Worm (Caenorhabditis elegans) whole organism, L1 larva: ENCODE results near the gene hpr-9.

Experiments used
- C04F5.9 ChIP-seq: sonication (generic microtip); optimal IDR thresholded peaks from 2 replicates; lab custom pipeline; 2016; ENCODE audit warnings: missing genetic modification characterization, missing compliant biosample characterization
- C16A3.4 ChIP-seq: fragments of 150-350 bp; optimal IDR thresholded peaks from 2 replicates; lab custom pipeline; 2014; ENCODE audit warnings: missing biosample characterization, missing genetic modification characterization
- F16B12.6 ChIP-seq: fragments of 150-350 bp; optimal IDR thresholded peaks from 2 replicates; lab custom pipeline; 2014; ENCODE audit warnings: missing biosample characterization, missing genetic modification characterization
- Y116A8C.19 ChIP-seq: sonication (generic microtip); optimal IDR thresholded peaks from 2 replicates; lab custom pipeline; 2016; ENCODE audit warnings: missing compliant biosample characterization, missing genetic modification characterization, borderline replicate concordance
- alr-1 ChIP-seq: fragments of 200-800 bp; sonication (Bioruptor generic); optimal IDR thresholded peaks from 2 replicates; lab custom pipeline; 2018; ENCODE audit warnings: borderline replicate concordance, mild to moderate bottlenecking, missing genetic modification characterization, missing compliant biosample characterization
- aly-2 ChIP-seq: fragments of 150-350 bp; optimal IDR thresholded peaks from 2 replicates; lab custom pipeline; 2014; ENCODE audit warnings: missing biosample characterization, missing genetic modification characterization
- ama-1 ChIP-seq: fragments of 150-350 bp; optimal IDR thresholded peaks from 2 replicates; lab custom pipeline; 2014
- blmp-1 ChIP-seq: fragments of 150-350 bp; optimal IDR thresholded peaks from 2 replicates; lab custom pipeline; 2014; ENCODE audit warnings: missing biosample characterization, missing genetic modification characterization
- ceh-63 ChIP-seq: fragments of 200-800 bp; sonication (Bioruptor generic); optimal IDR thresholded peaks from 2 replicates; lab custom pipeline; 2018; ENCODE audit warnings: mild to moderate bottlenecking, missing genetic modification characterization, missing compliant biosample characterization
- ceh-8 ChIP-seq: fragments of 200-800 bp; sonication (Bioruptor generic); optimal IDR thresholded peaks from 2 replicates; lab custom pipeline; 2018; ENCODE audit warnings: mild to moderate bottlenecking, missing genetic modification characterization, moderate library complexity, missing compliant biosample characterization
- ces-1 ChIP-seq: fragments of 150-350 bp; optimal IDR thresholded peaks from 2 replicates; lab custom pipeline; 2014; ENCODE audit warnings: missing biosample characterization, missing genetic modification reagents, missing genetic modification characterization
- dpl-1 ChIP-seq, 3 experiments: fragments of 150-350 bp in 2 of 3; sonication (generic microtip) in 1 of 3; optimal IDR thresholded peaks; 2 replicates each; lab custom pipeline; 2014 to 2017; ENCODE audit warnings: missing biosample characterization in 3 of 3, missing genetic modification characterization in 3 of 3, missing genetic modification reagents in 3 of 3
- efl-1 ChIP-seq, 4 experiments: fragments of 150-350 bp; optimal IDR thresholded peaks in 3 of 4; peaks in 1 of 4; 1 replicate in 1 of 4; 2 replicates in 3 of 4; lab custom pipeline; 2014; ENCODE audit warnings: missing biosample characterization in 2 of 4, missing genetic modification characterization in 2 of 4, missing genetic modification reagents in 2 of 4
- efl-3 ChIP-seq: fragments of 200-800 bp; sonication (Bioruptor generic); optimal IDR thresholded peaks from 2 replicates; lab custom pipeline; 2018; ENCODE audit warnings: mild to moderate bottlenecking, missing genetic modification characterization, missing compliant biosample characterization
- egl-13 ChIP-seq: sonication (generic microtip); optimal IDR thresholded peaks from 2 replicates; lab custom pipeline; 2016; ENCODE audit warnings: missing genotype, missing genetic modification reagents, missing genetic modification characterization, missing compliant biosample characterization
- egl-27 ChIP-seq, 2 experiments: fragments of 150-350 bp in 1 of 2; sonication (generic microtip); optimal IDR thresholded peaks; 3 replicates each; lab custom pipeline; 2017 to 2018; ENCODE audit warnings: missing biosample characterization in 2 of 2, missing genetic modification characterization in 2 of 2, missing genetic modification reagents in 2 of 2
- elt-2 ChIP-seq: sonication (generic microtip); optimal IDR thresholded peaks from 2 replicates; lab custom pipeline; 2016; ENCODE audit warnings: missing genetic modification characterization, mild to moderate bottlenecking, inconsistent platforms, missing compliant biosample characterization, missing genetic modification reagents
- ets-5 ChIP-seq: fragments of 200-800 bp; sonication (Bioruptor generic); IDR thresholded peaks from 2 replicates; pipeline ENCODE4 v1.3.6; 2022; ENCODE audit warnings: missing genetic modification characterization, missing compliant biosample characterization
- fkh-10 ChIP-seq: sonication (generic microtip); optimal IDR thresholded peaks from 2 replicates; lab custom pipeline; 2017; ENCODE audit warnings: missing biosample characterization, missing genetic modification reagents, missing genetic modification characterization
- grh-1 ChIP-seq: fragments of 200-800 bp; sonication (Bioruptor generic); IDR thresholded peaks from 2 replicates; pipeline ENCODE4 v1.3.6; 2022; ENCODE audit warnings: missing genetic modification reagents, missing genetic modification characterization, missing compliant biosample characterization
- hlh-17 ChIP-seq: fragments of 200-800 bp; sonication (Bioruptor generic); optimal IDR thresholded peaks from 2 replicates; lab custom pipeline; 2018; ENCODE audit warnings: missing genetic modification characterization, mild to moderate bottlenecking, missing compliant biosample characterization, moderate library complexity, borderline replicate concordance
- hlh-4 ChIP-seq: sonication (generic microtip); optimal IDR thresholded peaks from 2 replicates; lab custom pipeline; 2016; ENCODE audit warnings: mild to moderate bottlenecking, missing genetic modification characterization, missing compliant biosample characterization
- lin-14 ChIP-seq: fragments of 200-800 bp; sonication (Bioruptor generic); optimal IDR thresholded peaks from 2 replicates; lab custom pipeline; 2018; ENCODE audit warnings: mild to moderate bottlenecking, missing genetic modification characterization, moderate library complexity, missing compliant biosample characterization
- lin-39 ChIP-seq: fragments of 150-350 bp; optimal IDR thresholded peaks from 2 replicates; lab custom pipeline; 2014; ENCODE audit warnings: missing biosample characterization, missing genetic modification reagents, missing genetic modification characterization
- lir-3 ChIP-seq: sonication (generic microtip); optimal IDR thresholded peaks from 2 replicates; lab custom pipeline; 2016; ENCODE audit warnings: mild to moderate bottlenecking, missing genetic modification characterization, moderate library complexity, missing compliant biosample characterization; ENCODE audit not compliant: poor library complexity
- mef-2 ChIP-seq: fragments of 150-350 bp; optimal IDR thresholded peaks from 2 replicates; lab custom pipeline; 2014; ENCODE audit warnings: missing biosample characterization, missing genetic modification characterization
- mep-1 ChIP-seq: fragments of 150-350 bp; optimal IDR thresholded peaks from 2 replicates; lab custom pipeline; 2014; ENCODE audit warnings: missing biosample characterization, missing genetic modification characterization
- nhr-11 ChIP-seq: fragments of 150-350 bp; optimal IDR thresholded peaks from 2 replicates; lab custom pipeline; 2014; ENCODE audit warnings: missing biosample characterization, missing genetic modification characterization
- nhr-19 ChIP-seq: fragments of 200-800 bp; sonication (Bioruptor generic); conservative IDR thresholded peaks from 2 replicates; pipeline ENCODE4 v1.3.6; 2022; ENCODE audit warnings: missing genetic modification characterization, missing compliant biosample characterization
- nhr-20 ChIP-seq: sonication (generic microtip); optimal IDR thresholded peaks from 2 replicates; lab custom pipeline; 2016; ENCODE audit warnings: mild to moderate bottlenecking, missing genetic modification characterization, missing compliant biosample characterization
- nhr-237 ChIP-seq: fragments of 150-350 bp; optimal IDR thresholded peaks from 2 replicates; lab custom pipeline; 2014; ENCODE audit warnings: missing biosample characterization, missing genetic modification characterization
- nhr-76 ChIP-seq: sonication (generic microtip); optimal IDR thresholded peaks from 2 replicates; lab custom pipeline; 2017; ENCODE audit warnings: missing biosample characterization, missing genetic modification characterization
- nhr-77 ChIP-seq: fragments of 150-350 bp; optimal IDR thresholded peaks from 2 replicates; lab custom pipeline; 2014; ENCODE audit warnings: missing biosample characterization, missing genetic modification characterization
- nhr-85 ChIP-seq: sonication (generic microtip); peaks from one replicate; lab custom pipeline; 2016; ENCODE audit warnings: missing genetic modification characterization, inconsistent platforms, missing compliant biosample characterization
- nhr-90 ChIP-seq: sonication (generic microtip); optimal IDR thresholded peaks from 2 replicates; lab custom pipeline; 2016; ENCODE audit warnings: mild to moderate bottlenecking, missing genetic modification characterization, missing compliant biosample characterization; ENCODE audit not compliant: poor library complexity
- pag-3 ChIP-seq: sonication (generic microtip); optimal IDR thresholded peaks from 2 replicates; lab custom pipeline; 2017; ENCODE audit warnings: missing genetic modification characterization, mild to moderate bottlenecking, missing compliant biosample characterization, antibody characterized with exemption, borderline replicate concordance; ENCODE audit not compliant: insufficient read depth
- rnt-1 ChIP-seq: sonication (generic microtip); optimal IDR thresholded peaks from 2 replicates; lab custom pipeline; 2016; ENCODE audit warnings: mild to moderate bottlenecking, missing genetic modification characterization, moderate library complexity, missing compliant biosample characterization
- snpc-4 ChIP-seq: fragments of 150-350 bp; optimal IDR thresholded peaks from 2 replicates; lab custom pipeline; 2014; ENCODE audit warnings: missing biosample characterization, missing genetic modification characterization
- snu-23 ChIP-seq: sonication (generic microtip); optimal IDR thresholded peaks from 2 replicates; lab custom pipeline; 2016; ENCODE audit warnings: missing genetic modification characterization, missing compliant biosample characterization
- sptf-1 ChIP-seq: fragments of 150-350 bp; optimal IDR thresholded peaks from 2 replicates; lab custom pipeline; 2014; ENCODE audit warnings: missing biosample characterization, missing genetic modification characterization
- tbx-2 ChIP-seq: sonication (generic microtip); optimal IDR thresholded peaks from 2 replicates; lab custom pipeline; 2016; ENCODE audit warnings: missing genetic modification characterization, missing compliant biosample characterization
- tlp-1 ChIP-seq: fragments of 150-350 bp; optimal IDR thresholded peaks from 2 replicates; lab custom pipeline; 2014; ENCODE audit warnings: missing biosample characterization, missing genetic modification characterization
- zip-4 ChIP-seq: fragments of 200-800 bp; sonication (Bioruptor generic); optimal IDR thresholded peaks from 2 replicates; lab custom pipeline; 2018; ENCODE audit warnings: mild to moderate bottlenecking, missing genetic modification characterization, moderate library complexity, missing compliant biosample characterization

hpr-9 gene

DNA sequence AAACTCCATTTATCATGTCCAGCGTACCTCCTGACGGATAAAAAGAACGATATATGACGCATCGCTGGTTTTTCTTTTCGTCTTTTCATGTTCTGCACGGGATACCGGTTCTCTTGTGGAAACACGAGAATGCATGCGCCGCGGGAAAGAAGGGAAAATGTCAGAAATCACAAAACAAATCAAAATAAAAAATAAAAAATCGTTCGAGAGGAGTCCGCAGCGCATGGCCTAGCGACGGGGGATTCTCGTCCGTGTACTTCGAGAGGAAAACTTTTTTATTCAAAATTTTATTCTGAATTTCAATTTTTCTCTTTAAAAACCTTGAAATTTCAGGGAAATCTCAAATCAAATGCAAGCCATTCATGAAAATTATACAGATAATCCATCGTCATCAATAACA, at the start of gene hpr-9, which contains the start of gene lron-10 (continued):
- TF ChIP-seq nhr-19 (GFP tag; lab: Robert Waterston, UW) (peak; percentile 87), dpl-1 (GFP tag; optimal IDR thresholded peaks at IDR 0.05; lab: Kevin White, UChicago) (peak; percentile 76 to 85 (median 82)), ceh-63 (GFP tag; lab: Kevin White, UChicago) (no peak), fkh-10 (GFP tag; lab: Kevin White, UChicago) (no peak), egl-13 (tag; lab: Kevin White, UChicago) (peak; percentile 85), ets-5 (no peak), hlh-4 (tag; lab: Kevin White, UChicago) (peak; percentile 47), lir-3 (peak; percentile 97), alr-1 (tag; lab: Kevin White, UChicago) (no peak), nhr-90 (tag; lab: Kevin White, UChicago) (peak; percentile 97), hlh-17 (GFP tag; lab: Kevin White, UChicago) (no peak), nhr-237 (peak; percentile 38), zip-4 (GFP tag; lab: Kevin White, UChicago) (peak; percentile 50), mef-2 (no peak), tlp-1 (no peak), ama-1 (lab: Kevin White, UChicago) (no peak), snpc-4 (tag; lab: Kevin White, UChicago) (peak; percentile 32), nhr-76 (tag; lab: Kevin White, UChicago) (no peak), lin-14 (GFP tag; lab: Kevin White, UChicago) (peak; percentile 87), nhr-11 (no peak), lin-39 (tag; lab: Kevin White, UChicago) (peak; percentile 58), Y116A8C.19 (tag; lab: Kevin White, UChicago) (peak; percentile 87), egl-27 (tag; optimal IDR thresholded peaks at IDR 0.05; lab: Kevin White, UChicago) (no peak), efl-3 (peak; percentile 77), tbx-2 (tag; lab: Kevin White, UChicago) (peak; percentile 93), aly-2 (tag; lab: Kevin White, UChicago) (peak; percentile 49), pag-3 (tag; lab: Kevin White, UChicago) (no peak), C04F5.9 (tag; lab: Kevin White, UChicago) (peak; percentile 93), ces-1 (GFP tag; lab: Kevin White, UChicago) (no peak), ceh-8 (peak; percentile 74)

- no peak for TF ChIP-seq nhr-76 (tag; lab: Kevin White, UChicago)
- TF ChIP-seq grh-1: no peak
- no peak for TF ChIP-seq efl-1 (optimal IDR thresholded peaks at IDR 0.05; lab: Kevin White, UChicago)
- peak in 1 of 2 experiments; percentile 52 for TF ChIP-seq efl-1 (GFP tag; optimal IDR thresholded peaks at IDR 0.05 in 1 of 2; lab: Kevin White, UChicago)
- TF ChIP-seq sptf-1: no peak
- no peak for TF ChIP-seq nhr-77
Measured at ce11 chrIII:10575320-10575719, 46.0 kb upstream of the hpr-9 start, which contains the start of gene Y45F3A.4. TSS of gene Y45F3A.4 (minus strand) at chrIII:10575420.

DNA sequence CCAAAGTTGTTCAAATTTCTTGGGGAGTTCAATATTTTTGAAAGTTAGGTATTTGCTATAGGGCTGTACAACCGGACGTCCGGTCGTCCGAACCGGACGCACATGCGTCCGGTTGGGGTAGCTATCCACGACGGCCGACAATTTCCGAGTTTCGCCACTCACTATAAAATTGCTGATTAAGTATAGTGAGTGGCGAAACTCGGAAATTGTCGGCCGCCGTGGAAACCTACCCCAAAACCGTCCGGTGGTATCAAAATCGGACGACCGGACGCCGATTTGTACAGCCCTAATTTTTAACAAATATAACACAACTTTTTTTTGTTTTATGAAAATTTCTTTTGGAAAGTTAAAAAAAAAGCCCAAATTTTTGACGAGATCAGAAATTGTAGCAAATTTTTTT, 45.0 kb upstream of the hpr-9 start:
- TF ChIP-seq snpc-4 (tag; lab: Kevin White, UChicago): peak; percentile 4

- TF ChIP-seq C16A3.4 (no peak), nhr-77 (no peak), rnt-1 (tag; lab: Kevin White, UChicago) (no peak), mep-1 (peak; percentile 56), snu-23 (GFP tag; lab: Kevin White, UChicago) (peak; percentile 41), efl-3 (no peak), F16B12.6 (no peak), Y116A8C.19 (tag; lab: Kevin White, UChicago) (no peak), nhr-20 (tag; lab: Kevin White, UChicago) (peak; percentile 26), elt-2 (no peak), nhr-85 (peak; percentile 65), blmp-1 (peak; percentile 10), lin-14 (GFP tag; lab: Kevin White, UChicago) (peak; percentile 76), aly-2 (tag; lab: Kevin White, UChicago) (no peak), lir-3 (no peak)
Measured at ce11 chrIII:10577782-10578181, 43.6 kb upstream of the hpr-9 start.
